Worm (Caenorhabditis elegans): ENCODE measurements around the gene sta-2.

Gene sta-2

DNA sequence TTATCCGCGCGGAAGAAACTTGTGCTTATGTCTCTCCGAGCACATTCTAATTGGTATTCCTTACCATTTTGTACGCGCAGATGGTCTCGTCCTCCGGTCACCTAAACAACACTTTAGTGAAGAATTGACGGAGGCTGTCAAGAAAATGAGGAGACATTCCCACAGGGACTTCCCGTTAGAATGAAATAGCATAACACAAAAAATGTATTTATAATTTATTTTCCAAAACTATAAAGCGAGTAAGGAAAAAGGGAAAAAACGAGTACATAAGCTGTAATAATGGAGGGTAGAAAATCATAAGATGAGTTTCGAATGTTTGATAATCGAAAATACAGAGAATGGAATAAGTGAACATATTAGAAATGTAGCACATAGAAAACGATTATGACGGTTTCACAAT is 34.7 kb downstream of the sta-2 start, which contains the start of gene F46B6.12:
F46B6.12 (minus strand) TSS at position 101 of the 400 bp plus-strand sequence.
- no peak for TF ChIP-seq W03F9.2 (tag; optimal IDR thresholded peaks at IDR 0.05)
- TF ChIP-seq dao-5 (tag; optimal IDR thresholded peaks at IDR 0.05), result no peak
- TF ChIP-seq him-1 (tag; optimal IDR thresholded peaks at IDR 0.05), result no peak

DNA sequence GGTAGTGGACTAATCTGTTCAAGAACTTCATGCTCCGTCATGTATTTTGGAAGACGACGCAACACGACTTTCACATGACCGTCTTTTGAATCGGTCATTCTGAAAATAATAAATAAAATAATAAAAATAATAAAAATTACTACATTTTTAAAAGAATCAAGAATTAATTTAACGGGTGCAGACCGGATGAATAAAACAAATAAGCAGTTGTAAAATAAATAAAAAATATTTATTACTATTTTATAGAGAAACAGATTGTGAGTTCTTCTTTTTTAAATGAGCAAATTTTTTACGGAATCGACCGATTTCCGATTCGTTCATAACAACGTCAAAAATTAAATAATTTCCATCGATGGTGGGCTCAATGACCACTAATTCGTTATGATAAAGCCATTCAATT is 36.6 kb downstream of the sta-2 start, which contains the start of gene smg-4:
smg-4 (minus strand) TSS at position 101 of the 400 bp plus-strand sequence.
- TF ChIP-seq W03F9.2 (tag; optimal IDR thresholded peaks at IDR 0.05), result no peak
- TF ChIP-seq him-1 (tag; optimal IDR thresholded peaks at IDR 0.05), result no peak
- TF ChIP-seq dao-5 (tag; optimal IDR thresholded peaks at IDR 0.05), result no peak

DNA sequence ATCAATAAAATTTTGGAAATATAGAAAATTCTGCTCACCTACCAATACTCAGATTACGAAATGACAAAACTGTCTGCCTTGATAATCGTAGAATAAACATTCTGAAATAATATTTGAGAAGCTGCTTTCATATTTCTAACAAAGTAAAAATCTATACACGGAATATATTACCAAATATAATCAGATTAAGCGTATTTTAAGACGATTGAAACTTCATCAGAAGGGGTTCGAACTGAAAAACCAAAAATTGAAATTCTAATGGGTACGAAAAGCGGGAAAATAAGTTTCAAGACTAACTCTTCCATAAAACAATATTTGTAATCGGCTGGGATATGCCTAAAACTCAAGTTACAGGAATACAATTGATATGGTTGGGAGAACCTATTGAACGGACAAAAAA is 38.4 kb downstream of the sta-2 start, which contains the start of gene F46B6.4:
F46B6.4 (minus strand) TSS at position 101 of the 400 bp plus-strand sequence.
- no peak for TF ChIP-seq W03F9.2 (tag; optimal IDR thresholded peaks at IDR 0.05)

DNA sequence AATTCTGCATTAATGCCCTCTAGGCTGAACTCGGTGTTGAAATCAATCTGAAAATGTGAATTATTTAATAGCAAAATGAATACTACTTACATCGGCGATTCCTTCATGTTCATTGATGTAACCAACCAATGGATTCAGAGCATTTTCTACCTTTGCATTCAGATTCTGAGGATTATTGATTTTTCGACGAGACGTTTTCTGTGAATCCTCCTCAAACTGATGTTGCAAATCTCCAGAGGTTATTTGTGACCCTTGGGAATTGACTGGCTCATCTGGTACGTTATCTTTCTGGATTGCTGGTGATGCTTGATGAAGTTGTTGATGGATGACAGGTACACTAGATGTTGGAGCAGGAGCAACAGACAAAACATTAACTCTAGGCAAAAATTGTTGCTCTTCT is 41.0 kb downstream of the sta-2 start:
- no peak for TF ChIP-seq dao-5 (tag; optimal IDR thresholded peaks at IDR 0.05)
- no peak for TF ChIP-seq him-1 (tag; optimal IDR thresholded peaks at IDR 0.05)
- TF ChIP-seq W03F9.2 (tag; optimal IDR thresholded peaks at IDR 0.05), result no peak

DNA sequence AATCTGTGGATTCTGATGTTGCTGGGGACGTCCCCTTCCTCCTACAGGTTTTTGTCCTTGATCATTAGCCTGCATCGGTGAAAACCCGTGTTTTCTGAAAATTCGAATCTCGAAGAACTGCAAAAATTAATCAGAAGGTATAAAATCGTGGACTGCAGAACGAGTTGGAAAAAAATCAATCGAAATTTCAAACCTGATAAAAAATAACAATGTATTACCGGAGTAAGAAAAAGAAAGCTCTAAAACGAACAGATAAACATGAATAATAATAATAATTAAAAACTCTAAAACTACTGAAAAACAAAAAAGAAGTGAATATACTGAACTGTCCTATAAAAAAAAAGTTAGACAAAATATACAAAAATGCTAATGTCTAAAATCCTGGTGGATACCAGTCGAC is 42.0 kb downstream of the sta-2 start, which contains the start of gene F46B6.5:
F46B6.5 (minus strand) TSS at position 101 of the 400 bp plus-strand sequence.
- TF ChIP-seq W03F9.2 (tag; optimal IDR thresholded peaks at IDR 0.05) (no peak), dao-5 (tag; optimal IDR thresholded peaks at IDR 0.05) (no peak), him-1 (tag; optimal IDR thresholded peaks at IDR 0.05) (no peak)

DNA sequence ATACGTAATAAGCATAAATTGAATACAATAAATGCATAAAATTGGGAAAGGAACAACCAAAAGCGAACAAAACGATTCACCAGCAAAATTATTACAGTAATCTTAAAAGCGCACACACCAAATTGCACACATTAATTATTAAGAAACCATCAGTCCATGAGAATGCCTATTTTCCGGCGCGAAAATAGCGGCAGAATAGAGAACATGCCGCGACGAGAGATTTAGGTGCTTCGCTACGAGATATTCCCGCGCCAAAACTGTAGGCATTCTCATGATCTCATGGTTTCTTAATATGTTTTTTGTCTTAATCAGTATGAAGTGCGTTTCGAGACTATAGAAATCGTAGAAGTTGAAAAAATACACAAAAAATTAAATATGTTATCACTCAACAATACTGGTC is 43.2 kb downstream of the sta-2 start:
- no peak for TF ChIP-seq dao-5 (tag; optimal IDR thresholded peaks at IDR 0.05)
- no peak for TF ChIP-seq him-1 (tag; optimal IDR thresholded peaks at IDR 0.05)
- TF ChIP-seq W03F9.2 (tag; optimal IDR thresholded peaks at IDR 0.05), result no peak

DNA sequence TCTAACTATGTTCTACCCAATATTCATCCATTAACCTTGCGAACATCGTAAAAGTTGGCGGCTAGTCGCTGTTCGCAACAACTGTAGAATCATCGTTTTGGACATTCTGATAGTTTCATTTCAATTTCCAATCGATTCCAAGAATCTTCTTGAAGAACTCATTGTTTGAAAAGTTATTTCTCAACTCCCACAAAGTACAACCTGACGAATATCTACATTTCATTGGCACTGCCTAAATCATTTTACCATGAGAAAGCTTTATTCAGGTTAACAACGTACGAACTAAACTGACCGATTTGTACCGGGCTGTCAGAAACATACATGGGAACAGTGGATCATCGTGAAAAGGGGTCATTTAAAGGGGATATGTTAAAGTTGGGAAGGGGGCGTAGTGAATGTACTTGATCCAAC is 45.7 kb downstream of the sta-2 start, which contains the start of gene F46B6.6:
F46B6.6 (minus strand) TSS at position 148 of the 411 bp plus-strand sequence.
- TF ChIP-seq W03F9.2 (tag; optimal IDR thresholded peaks at IDR 0.05) (no peak), him-1 (tag; optimal IDR thresholded peaks at IDR 0.05) (no peak), dao-5 (tag; optimal IDR thresholded peaks at IDR 0.05) (no peak)

DNA sequence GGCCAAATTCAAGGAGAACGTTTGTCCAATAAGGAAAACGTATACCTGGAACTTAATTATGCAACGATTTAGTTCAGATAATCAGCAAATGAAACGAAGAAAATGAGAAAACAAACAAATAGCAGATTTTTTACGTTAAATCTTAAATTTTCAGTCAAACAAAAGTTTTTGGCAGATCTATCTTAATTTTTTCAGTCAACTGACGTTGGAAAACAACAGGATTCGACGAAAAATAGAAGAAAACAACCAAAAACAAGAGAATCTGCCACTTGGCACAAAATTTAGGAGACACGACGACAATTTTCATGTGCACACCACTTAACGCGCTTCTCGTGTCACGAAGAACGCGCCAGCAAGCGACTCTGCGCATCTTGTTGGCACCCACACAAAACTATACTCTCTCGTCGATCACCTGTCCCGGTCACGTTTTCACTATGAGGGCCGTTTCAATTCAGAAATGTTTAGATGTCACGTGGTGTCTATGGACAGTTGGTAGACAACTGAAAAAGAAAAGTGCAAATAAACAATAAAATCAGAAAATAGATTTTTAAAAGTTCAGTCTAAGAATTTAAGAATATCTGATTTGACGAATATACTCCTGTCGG is 48.8 kb downstream of the sta-2 start, which contains the start of gene ztf-7:
ztf-7 (minus strand) TSS at position 51 of the 605 bp plus-strand sequence.
- TF ChIP-seq dao-5 (tag; optimal IDR thresholded peaks at IDR 0.05) (no peak), him-1 (tag; optimal IDR thresholded peaks at IDR 0.05) (peak; percentile 68), W03F9.2 (tag; optimal IDR thresholded peaks at IDR 0.05) (peak; percentile 96)

DNA sequence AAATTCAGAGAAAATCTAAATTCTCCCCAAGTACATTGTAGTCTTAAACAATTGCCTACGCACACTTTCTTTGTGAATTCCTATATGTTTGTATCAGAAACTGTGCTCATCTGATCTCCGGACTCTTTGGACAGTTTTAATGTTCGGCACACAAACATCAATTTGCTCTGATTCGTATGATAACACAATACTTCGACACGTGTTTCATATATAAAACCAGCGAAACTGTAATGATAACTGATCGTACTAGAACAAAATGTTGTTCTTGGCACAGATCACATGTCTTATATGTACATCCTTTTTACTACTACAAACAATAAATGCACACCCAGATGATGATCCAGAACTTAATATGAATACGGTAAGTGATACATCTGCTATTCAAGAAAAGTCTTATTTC is 50.3 kb downstream of the sta-2 start, which contains the start of gene lipl-2:
lipl-2 (plus strand) TSS at position 236 of the 400 bp plus-strand sequence.
- no peak for TF ChIP-seq him-1 (tag; optimal IDR thresholded peaks at IDR 0.05)
- TF ChIP-seq dao-5 (tag; optimal IDR thresholded peaks at IDR 0.05), result no peak
- no peak for TF ChIP-seq W03F9.2 (tag; optimal IDR thresholded peaks at IDR 0.05)

Data from whole organism, L4/young adult.